Worm (Caenorhabditis elegans) whole organism, L2 larva: ENCODE results near the gene spp-31.

Experiments
- C34F6.9 ChIP-seq: fragments of 150-350 bp; optimal IDR thresholded peaks from 2 replicates; lab custom pipeline; 2014; ENCODE audit warnings: missing biosample characterization, missing genetic modification characterization
- F13H6.1 ChIP-seq: sonication (generic microtip); optimal IDR thresholded peaks from 2 replicates; lab custom pipeline; 2016; ENCODE audit warnings: missing genetic modification characterization, missing compliant biosample characterization
- ZK546.5 ChIP-seq: sonication (generic microtip); optimal IDR thresholded peaks from 2 replicates; lab custom pipeline; 2017; ENCODE audit warnings: missing biosample characterization, missing genetic modification characterization
- aly-2 ChIP-seq: fragments of 150-350 bp; optimal IDR thresholded peaks from 2 replicates; lab custom pipeline; 2014; ENCODE audit warnings: missing biosample characterization, missing genetic modification characterization
- ama-1 ChIP-seq: fragments of 150-350 bp; optimal IDR thresholded peaks from 2 replicates; lab custom pipeline; 2018; ENCODE audit warnings: inconsistent platforms
- blmp-1 ChIP-seq: sonication (generic microtip); optimal IDR thresholded peaks from 2 replicates; lab custom pipeline; 2017; ENCODE audit warnings: missing genetic modification characterization, mild to moderate bottlenecking, missing compliant biosample characterization, antibody characterized with exemption, moderate library complexity; ENCODE audit not compliant: insufficient read depth
- ceh-16 ChIP-seq: fragments of 150-350 bp; optimal IDR thresholded peaks from 2 replicates; lab custom pipeline; 2014; ENCODE audit warnings: missing biosample characterization, missing genetic modification characterization
- crh-2 ChIP-seq: sonication (generic microtip); optimal IDR thresholded peaks from 2 replicates; lab custom pipeline; 2017; ENCODE audit warnings: missing biosample characterization, missing genetic modification characterization
- egl-27 ChIP-seq: sonication (generic microtip); optimal IDR thresholded peaks from 3 replicates; lab custom pipeline; 2017; ENCODE audit warnings: missing biosample characterization, missing genetic modification reagents, missing genetic modification characterization
- elt-1 ChIP-seq: fragments of 150-350 bp; optimal IDR thresholded peaks from 2 replicates; lab custom pipeline; 2014; ENCODE audit warnings: missing biosample characterization, missing genetic modification characterization
- fos-1 ChIP-seq: fragments of 150-350 bp; optimal IDR thresholded peaks from 2 replicates; lab custom pipeline; 2014; ENCODE audit warnings: missing biosample characterization, missing genetic modification characterization
- gmeb-1 ChIP-seq: fragments of 150-350 bp; optimal IDR thresholded peaks from 2 replicates; lab custom pipeline; 2014; ENCODE audit warnings: missing biosample characterization, missing genetic modification characterization
- lin-13 ChIP-seq: fragments of 150-350 bp; optimal IDR thresholded peaks from 2 replicates; lab custom pipeline; 2014; ENCODE audit warnings: missing biosample characterization, missing genetic modification reagents, missing genetic modification characterization
- lin-39 ChIP-seq: fragments of 150-350 bp; optimal IDR thresholded peaks from 2 replicates; lab custom pipeline; 2014; ENCODE audit warnings: missing biosample characterization, missing genetic modification reagents, missing genetic modification characterization
- lsy-2 ChIP-seq, 2 experiments: fragments of 150-350 bp in 1 of 2; sonication (generic microtip) in 1 of 2; optimal IDR thresholded peaks; 2 replicates each; lab custom pipeline; 2014 to 2017; ENCODE audit warnings: missing biosample characterization in 2 of 2, missing genetic modification characterization in 2 of 2
- mab-5 ChIP-seq: fragments of 150-350 bp; optimal IDR thresholded peaks from 2 replicates; lab custom pipeline; 2014; ENCODE audit warnings: missing biosample characterization, missing genetic modification characterization
- nhr-10 ChIP-seq: sonication (generic microtip); optimal IDR thresholded peaks from 2 replicates; lab custom pipeline; 2017; ENCODE audit warnings: missing biosample characterization, missing genetic modification characterization
- nhr-23 ChIP-seq: fragments of 150-350 bp; optimal IDR thresholded peaks from 2 replicates; lab custom pipeline; 2014; ENCODE audit warnings: missing biosample characterization, missing genetic modification reagents, missing genetic modification characterization
- nhr-237 ChIP-seq: fragments of 150-350 bp; optimal IDR thresholded peaks from 2 replicates; lab custom pipeline; 2014; ENCODE audit warnings: missing biosample characterization, missing genetic modification characterization
- nhr-25 ChIP-seq: fragments of 150-350 bp; sonication (generic microtip); optimal IDR thresholded peaks from 3 replicates; lab custom pipeline; 2014; ENCODE audit warnings: missing biosample characterization, missing genetic modification characterization
- nhr-6 ChIP-seq: fragments of 150-350 bp; optimal IDR thresholded peaks from 2 replicates; lab custom pipeline; 2014; ENCODE audit warnings: missing biosample characterization, missing genetic modification characterization
- nhr-77 ChIP-seq: fragments of 150-350 bp; optimal IDR thresholded peaks from 2 replicates; lab custom pipeline; 2014; ENCODE audit warnings: missing biosample characterization, missing genetic modification characterization
- peb-1 ChIP-seq: fragments of 150-350 bp; optimal IDR thresholded peaks from 2 replicates; lab custom pipeline; 2014; ENCODE audit warnings: missing biosample characterization, missing genetic modification characterization
- sem-4 ChIP-seq: fragments of 150-350 bp; optimal IDR thresholded peaks from 2 replicates; lab custom pipeline; 2014; ENCODE audit warnings: missing biosample characterization, missing genetic modification reagents, missing genetic modification characterization
- skn-1 ChIP-seq: sonication (generic microtip); optimal IDR thresholded peaks from 2 replicates; lab custom pipeline; 2017; ENCODE audit warnings: missing biosample characterization, missing genetic modification characterization
- sma-3 ChIP-seq: sonication (generic microtip); optimal IDR thresholded peaks from 2 replicates; lab custom pipeline; 2016; ENCODE audit warnings: missing genetic modification reagents, missing genetic modification characterization, missing compliant biosample characterization
- sma-9 ChIP-seq, 2 experiments: fragments of 150-350 bp in 1 of 2; sonication (generic microtip) in 1 of 2; optimal IDR thresholded peaks; 2 replicates each; lab custom pipeline; 2014 to 2016; ENCODE audit warnings: missing genetic modification characterization in 2 of 2, mild to moderate bottlenecking in 1 of 2, missing biosample characterization in 1 of 2, missing compliant biosample characterization in 1 of 2, missing genetic modification reagents in 1 of 2, moderate library complexity in 1 of 2
- snpc-4 ChIP-seq: fragments of 150-350 bp; optimal IDR thresholded peaks from 2 replicates; lab custom pipeline; 2014; ENCODE audit warnings: missing biosample characterization, missing genetic modification characterization
- unc-39 ChIP-seq: fragments of 150-350 bp; optimal IDR thresholded peaks from 2 replicates; lab custom pipeline; 2014; ENCODE audit warnings: missing biosample characterization, missing genetic modification characterization
- unc-55 ChIP-seq: fragments of 150-350 bp; sonication (generic microtip); optimal IDR thresholded peaks from 3 replicates; lab custom pipeline; 2014; ENCODE audit warnings: missing biosample characterization, missing genetic modification reagents, missing genetic modification characterization
- unc-62 ChIP-seq: fragments of 150-350 bp; optimal IDR thresholded peaks from 2 replicates; lab custom pipeline; 2014; ENCODE audit warnings: missing biosample characterization, missing genetic modification reagents, missing genetic modification characterization
- zag-1 ChIP-seq: fragments of 150-350 bp; optimal IDR thresholded peaks from 2 replicates; lab custom pipeline; 2014; ENCODE audit warnings: missing biosample characterization, missing genetic modification characterization
- ztf-1 ChIP-seq: fragments of 200-800 bp; sonication (Bioruptor generic); conservative IDR thresholded peaks from 2 replicates; pipeline ENCODE4 v1.3.6; 2022; ENCODE audit warnings: missing genetic modification characterization, missing compliant biosample characterization
- ztf-4 ChIP-seq: fragments of 150-350 bp; optimal IDR thresholded peaks from 2 replicates; lab custom pipeline; 2014; ENCODE audit warnings: missing biosample characterization, missing genetic modification characterization

spp-31 gene

ce11 chrIV:1375289-1375688 is 31.1 kb upstream of the spp-31 start:
- TF ChIP-seq mab-5 (tag; lab: Kevin White, UChicago) (no peak), unc-39 (tag; lab: Kevin White, UChicago) (no peak), fos-1 (tag; lab: Kevin White, UChicago) (no peak), unc-62 (GFP tag; lab: Kevin White, UChicago) (no peak), sma-9 (GFP tag; optimal IDR thresholded peaks at IDR 0.05; lab: Kevin White, UChicago) (no peak), sma-9 (tag; optimal IDR thresholded peaks at IDR 0.05; lab: Kevin White, UChicago) (no peak), ztf-1 (no peak), sem-4 (no peak), ZK546.5 (tag; lab: Kevin White, UChicago) (no peak)

ce11 chrIV:1377699-1378098 is 28.7 kb upstream of the spp-31 start:
- no peak for TF ChIP-seq ama-1 (lab: Kevin White, UChicago)
- no peak for TF ChIP-seq aly-2
- no peak for TF ChIP-seq nhr-23
- no peak for TF ChIP-seq C34F6.9 (tag; lab: Kevin White, UChicago)
- TF ChIP-seq nhr-237 (tag; lab: Kevin White, UChicago): no peak
- no peak for TF ChIP-seq F13H6.1 (tag; lab: Kevin White, UChicago)
- TF ChIP-seq snpc-4: no peak
- TF ChIP-seq skn-1: no peak
- no peak for TF ChIP-seq ztf-4
- no peak for TF ChIP-seq lin-39 (tag; lab: Kevin White, UChicago)
- no peak for TF ChIP-seq unc-55 (GFP tag; lab: Kevin White, UChicago)
- no peak for TF ChIP-seq ztf-1
- TF ChIP-seq lin-13: no peak
- TF ChIP-seq gmeb-1 (tag; lab: Kevin White, UChicago): no peak
- no peak for TF ChIP-seq sem-4
- no peak for TF ChIP-seq sma-9 (GFP tag; optimal IDR thresholded peaks at IDR 0.05; lab: Kevin White, UChicago)
- no peak for TF ChIP-seq sma-9 (tag; optimal IDR thresholded peaks at IDR 0.05; lab: Kevin White, UChicago)
- TF ChIP-seq egl-27: no peak
- no peak for TF ChIP-seq nhr-77 (tag; lab: Kevin White, UChicago)
- no peak for TF ChIP-seq lsy-2 (tag; optimal IDR thresholded peaks at IDR 0.05; lab: Kevin White, UChicago)

DNA sequence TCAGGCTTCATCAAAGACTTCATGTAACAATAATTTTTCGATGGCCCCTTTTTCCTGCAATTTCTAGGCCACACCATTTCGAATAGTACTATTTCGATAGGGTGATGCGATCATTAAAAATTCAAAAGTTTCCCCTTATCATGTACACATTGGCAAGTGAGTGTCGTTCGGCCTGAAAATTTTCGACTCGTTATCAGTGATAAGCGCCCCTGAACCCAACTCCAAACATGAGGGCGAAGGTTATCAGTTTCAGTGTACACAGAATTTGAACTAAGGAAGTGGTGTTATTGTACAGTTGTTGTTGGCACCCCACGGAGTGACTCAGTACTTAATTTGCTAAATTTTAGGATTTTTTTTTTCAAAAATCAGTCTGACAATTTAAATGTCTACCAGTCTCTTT is 27.4 kb upstream of the spp-31 start:
- TF ChIP-seq sma-3 (peak; percentile 6), ceh-16 (no peak), mab-5 (tag; lab: Kevin White, UChicago) (no peak), unc-55 (GFP tag; lab: Kevin White, UChicago) (no peak), nhr-6 (tag; lab: Kevin White, UChicago) (no peak), crh-2 (tag; lab: Kevin White, UChicago) (no peak), sma-9 (GFP tag; optimal IDR thresholded peaks at IDR 0.05; lab: Kevin White, UChicago) (peak; percentile 66), sma-9 (tag; optimal IDR thresholded peaks at IDR 0.05; lab: Kevin White, UChicago) (no peak), elt-1 (tag; lab: Kevin White, UChicago) (no peak), ztf-4 (no peak), fos-1 (tag; lab: Kevin White, UChicago) (peak; percentile 96), F13H6.1 (tag; lab: Kevin White, UChicago) (peak; percentile 48)

DNA sequence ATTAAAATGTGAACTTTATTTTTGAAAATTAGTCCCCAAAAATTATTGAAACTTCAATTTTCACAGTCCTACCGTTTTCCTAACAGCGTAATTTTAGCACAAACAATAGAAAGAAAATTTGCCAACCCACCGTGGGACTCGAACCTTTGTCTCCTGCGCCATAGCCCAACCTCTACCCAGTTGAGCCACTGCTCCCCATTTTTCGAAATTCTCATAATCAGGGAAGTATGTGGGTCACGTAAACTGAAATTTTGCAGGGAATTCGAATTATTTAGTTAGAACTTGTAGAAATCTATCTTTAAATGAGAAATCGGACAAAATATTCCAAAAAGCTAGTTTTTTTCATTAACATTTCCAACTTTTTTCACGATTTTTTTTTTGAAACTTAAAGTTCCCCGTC is 26.0 kb upstream of the spp-31 start:
- TF ChIP-seq nhr-6 (tag; lab: Kevin White, UChicago) (no peak), aly-2 (no peak), lin-13 (no peak), mab-5 (tag; lab: Kevin White, UChicago) (no peak)

ce11 chrIV:1381596-1382274 is 24.6 kb upstream of the spp-31 start:
- TF ChIP-seq peb-1 (tag; lab: Kevin White, UChicago) (no peak), F13H6.1 (tag; lab: Kevin White, UChicago) (no peak), lin-13 (no peak), blmp-1 (tag; lab: Kevin White, UChicago) (no peak), zag-1 (tag; lab: Kevin White, UChicago) (no peak), nhr-10 (tag; lab: Kevin White, UChicago) (no peak), nhr-25 (tag; lab: Kevin White, UChicago) (peak; percentile 8), C34F6.9 (tag; lab: Kevin White, UChicago) (no peak), nhr-237 (tag; lab: Kevin White, UChicago) (no peak)
